Worm (Caenorhabditis elegans): ENCODE measurements around the gene K03H1.11.

DNA sequence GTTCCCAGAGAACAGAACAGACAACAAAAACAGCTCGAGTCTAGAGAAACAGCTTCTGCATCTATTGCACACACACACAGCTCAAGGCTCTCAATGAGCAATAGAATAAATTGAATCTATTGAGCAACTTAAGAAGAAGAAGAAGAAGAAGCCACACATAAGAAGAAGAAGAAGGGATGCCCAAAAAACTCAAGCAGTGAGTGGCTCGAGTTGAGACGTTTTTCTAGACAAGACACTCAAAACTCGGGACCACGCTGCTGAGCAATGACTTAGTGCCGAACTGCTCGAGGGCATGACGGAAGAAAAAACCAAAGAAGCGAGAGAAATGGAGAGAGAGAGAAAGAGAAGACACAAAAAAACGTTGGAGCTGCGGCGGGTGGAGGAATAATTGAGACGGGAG lies 46.5 kb downstream of the K03H1.11 start:
- no peak for TF ChIP-seq skn-1 (tag; optimal IDR thresholded peaks at IDR 0.05)
- TF ChIP-seq R02D3.7 (tag; optimal IDR thresholded peaks at IDR 0.05), result no peak
- no peak for TF ChIP-seq mdl-1 (tag; optimal IDR thresholded peaks at IDR 0.05)
- no peak for TF ChIP-seq nhr-10 (tag; optimal IDR thresholded peaks at IDR 0.05)
- no peak for TF ChIP-seq Y55F3AM.14 (GFP tag; optimal IDR thresholded peaks at IDR 0.05)
- no peak for TF ChIP-seq nhr-6 (tag; optimal IDR thresholded peaks at IDR 0.05)
- no peak for TF ChIP-seq lin-13 (GFP tag; optimal IDR thresholded peaks at IDR 0.05)
- no peak for TF ChIP-seq nhr-12 (tag; optimal IDR thresholded peaks at IDR 0.05)
- no peak for TF ChIP-seq zag-1 (tag; optimal IDR thresholded peaks at IDR 0.05)
- TF ChIP-seq elt-3 (tag; optimal IDR thresholded peaks at IDR 0.05), result no peak
- no peak for TF ChIP-seq ztf-11 (tag; optimal IDR thresholded peaks at IDR 0.05)
- TF ChIP-seq ceh-82 (tag; optimal IDR thresholded peaks at IDR 0.05), result no peak

All from whole organism, L2 larva.